Fruit fly (Drosophila melanogaster): ENCODE measurements around the gene Hsp83.

dm6 chr3L:3164951-3165350 lies 27.8 kb upstream of the Hsp83 start, which contains the start of gene CG32280:
- TF ChIP-seq CTCF (optimal IDR thresholded peaks at IDR 0.05) (no peak), CG8478 (optimal IDR thresholded peaks at IDR 0.05) (no peak)
